Fruit fly (Drosophila melanogaster): ENCODE measurements around the gene eEF1delta.

DNA sequence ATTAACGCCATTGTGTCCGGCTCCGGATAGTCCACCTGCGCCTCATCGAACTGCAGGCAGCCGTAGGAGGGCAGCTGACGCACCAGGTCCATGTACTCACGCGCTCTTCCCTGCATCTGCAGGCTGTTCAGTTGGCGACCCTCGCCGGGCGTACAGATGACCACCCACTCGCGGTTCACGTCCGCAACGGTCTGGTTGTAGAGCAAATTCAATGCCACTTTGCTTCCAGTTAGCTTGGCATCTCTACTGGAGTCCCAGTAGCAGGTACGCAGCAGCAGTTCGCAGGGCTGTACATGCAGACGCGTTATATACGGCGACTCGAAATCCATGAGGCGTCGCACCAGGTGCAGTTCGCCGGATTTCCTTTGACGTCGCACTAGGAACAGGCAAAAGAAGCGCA is 26.4 kb upstream of the eEF1delta start:
- TF ChIP-seq Mnt (GFP tag; optimal IDR thresholded peaks at IDR 0.05) (no peak), CG14711 (tag; optimal IDR thresholded peaks at IDR 0.05) (no peak), CG33017 (tag; optimal IDR thresholded peaks at IDR 0.05) (no peak), cnc (optimal IDR thresholded peaks at IDR 0.05) (no peak), ovo (GFP tag; optimal IDR thresholded peaks at IDR 0.05) (no peak), Hr96 (GFP tag; optimal IDR thresholded peaks at IDR 0.05) (no peak), tj (GFP tag; optimal IDR thresholded peaks at IDR 0.05) (no peak), pad (GFP tag; optimal IDR thresholded peaks at IDR 0.05) (no peak), Crg-1 (GFP tag; optimal IDR thresholded peaks at IDR 0.05) (no peak), kay (GFP tag; ENCODE audit: borderline replicate concordance) (no peak), CG7101 (tag; optimal IDR thresholded peaks at IDR 0.05) (no peak)

Measured in whole organism, adult.